Worm (Caenorhabditis elegans): ENCODE data around the gene T10B10.4.
A peak's percentile ranks its signal among the peaks of the same experiment; 100 is the strongest.

The T10B10.4 gene

ce11 chrX:15181454-15181853 is 8.5 kb upstream of the T10B10.4 start, which contains the start of gene pkhm-2 (continued):
- TF ChIP-seq dox-1 (GFP tag; IDR thresholded peaks at IDR 0.05) (peak; percentile 92), ztf-28 (GFP tag; IDR thresholded peaks at IDR 0.05) (no peak), C06A6.2 (GFP tag; conservative IDR thresholded peaks at IDR 0.05) (peak; percentile 70; the same call in 1 of the 2 replicates), egrh-3 (GFP tag; IDR thresholded peaks at IDR 0.05) (no peak), madf-10 (tag; optimal IDR thresholded peaks at IDR 0.05) (peak; percentile 31), F33H1.4 (GFP tag; IDR thresholded peaks at IDR 0.05) (no peak), madf-6 (GFP tag; IDR thresholded peaks at IDR 0.05) (peak; percentile 50), Y79H2A.3 (GFP tag; conservative IDR thresholded peaks at IDR 0.05) (no peak), F10E7.11 (tag; optimal IDR thresholded peaks at IDR 0.05) (no peak), him-1 (tag; optimal IDR thresholded peaks at IDR 0.05) (no peak), Y67H2A.10 (GFP tag; conservative IDR thresholded peaks at IDR 0.05) (no peak), cebp-1 (GFP tag; IDR thresholded peaks at IDR 0.05) (peak; percentile 92), cebp-1 (tag; optimal IDR thresholded peaks at IDR 0.05) (peak; percentile 98), lin-54 (GFP tag; optimal IDR thresholded peaks at IDR 0.05) (peak; percentile 86), tbx-9 (tag; optimal IDR thresholded peaks at IDR 0.05; ENCODE audit: borderline replicate concordance) (no peak), ztf-22 (GFP tag; optimal IDR thresholded peaks at IDR 0.05) (peak; percentile 64), hlh-12 (tag; optimal IDR thresholded peaks at IDR 0.05) (no peak), hsf-1 (GFP tag; IDR thresholded peaks at IDR 0.05) (no peak), F57A8.1 (GFP tag; optimal IDR thresholded peaks at IDR 0.05) (no peak), bed-2 (GFP tag; IDR thresholded peaks at IDR 0.05) (0 out of 2 replicates have a peak, but pooled peaks have one; percentile 15), nfya-1 (tag; optimal IDR thresholded peaks at IDR 0.05; ENCODE audit: borderline replicate concordance, insufficient read depth) (no peak), T26A5.8 (tag; optimal IDR thresholded peaks at IDR 0.05) (no peak), hrde-1 (tag; optimal IDR thresholded peaks at IDR 0.05; ENCODE audit: borderline replicate concordance) (no peak), D2030.7 (GFP tag; IDR thresholded peaks at IDR 0.05) (no peak), madf-8 (GFP tag; conservative IDR thresholded peaks at IDR 0.05) (no peak), snpc-4 (GFP tag; optimal IDR thresholded peaks at IDR 0.05) (no peak), snpc-4 (tag; optimal IDR thresholded peaks at IDR 0.05) (peak; percentile 73 to 88 (median 77)), F39B2.1 (GFP tag; IDR thresholded peaks at IDR 0.05) (no peak), ztf-25 (GFP tag; IDR thresholded peaks at IDR 0.05) (no peak), attf-3 (GFP tag; conservative IDR thresholded peaks at IDR 0.05) (0 out of 2 replicates have a peak, but pooled peaks have one; percentile 50), ztf-6 (GFP tag; IDR thresholded peaks at IDR 0.05) (no peak), ceh-40 (GFP tag; IDR thresholded peaks at IDR 0.05) (no peak), efl-1 (GFP tag; optimal IDR thresholded peaks at IDR 0.05) (no peak), rpc-1 (optimal IDR thresholded peaks at IDR 0.05) (no peak), rpc-1 (tag; optimal IDR thresholded peaks at IDR 0.05) (no peak), ceh-27 (GFP tag; optimal IDR thresholded peaks at IDR 0.05) (peak; percentile 88), attf-5 (GFP tag; optimal IDR thresholded peaks at IDR 0.05) (peak; percentile 92), akir-1 (GFP tag; optimal IDR thresholded peaks at IDR 0.05) (no peak), sptf-2 (GFP tag; optimal IDR thresholded peaks at IDR 0.05) (no peak), let-607 (tag; optimal IDR thresholded peaks at IDR 0.05) (peak; percentile 60 to 73), F23B12.7 (tag; optimal IDR thresholded peaks at IDR 0.05; ENCODE audit: insufficient read depth) (peak; percentile 69), lsy-27 (tag; optimal IDR thresholded peaks at IDR 0.05; ENCODE audit: borderline replicate concordance, insufficient read depth) (no peak), rcor-1 (GFP tag; IDR thresholded peaks at IDR 0.05) (peak; percentile 76), ZK185.1 (tag; optimal IDR thresholded peaks at IDR 0.05; ENCODE audit: poor library complexity, severe bottlenecking) (no peak), mes-4 (tag; optimal IDR thresholded peaks at IDR 0.05) (no peak)

Data from whole organism, young adult.